Worm (Caenorhabditis elegans): Measurements from ENCODE around the gene rap-1.

rap-1 gene

ce11 chrIV:8891131-8891530 lies 27.6 kb downstream of the rap-1 start, which contains the start of gene spr-2:
TSS of gene spr-2 (plus strand) at chrIV:8891462.
- TF ChIP-seq fkh-2 (tag; optimal IDR thresholded peaks at IDR 0.05): no peak
- peak; percentile 34 for TF ChIP-seq nhr-25 (tag; optimal IDR thresholded peaks at IDR 0.05)
- TF ChIP-seq zag-1 (tag; optimal IDR thresholded peaks at IDR 0.05): no peak
- no peak for TF ChIP-seq nhr-11 (tag; optimal IDR thresholded peaks at IDR 0.05)
- TF ChIP-seq nhr-28 (tag; optimal IDR thresholded peaks at IDR 0.05): no peak
- peak; percentile 19 for TF ChIP-seq jun-1 (tag; optimal IDR thresholded peaks at IDR 0.05)
- TF ChIP-seq tbx-2 (tag; optimal IDR thresholded peaks at IDR 0.05): peak; percentile 18
- peak; percentile 80 for TF ChIP-seq nhr-23 (tag; optimal IDR thresholded peaks at IDR 0.05)
- no peak for TF ChIP-seq mdl-1 (tag; optimal IDR thresholded peaks at IDR 0.05)
- no peak for TF ChIP-seq fos-1 (tag; optimal IDR thresholded peaks at IDR 0.05)
- TF ChIP-seq eor-1 (tag; optimal IDR thresholded peaks at IDR 0.05): no peak
- TF ChIP-seq nfya-1 (tag; optimal IDR thresholded peaks at IDR 0.05; ENCODE audit: insufficient read depth): peak; percentile 68
- no peak for TF ChIP-seq ceh-16 (tag; optimal IDR thresholded peaks at IDR 0.05)
- TF ChIP-seq lin-39 (tag; optimal IDR thresholded peaks at IDR 0.05): peak; percentile 13
- TF ChIP-seq ceh-82 (tag; optimal IDR thresholded peaks at IDR 0.05): no peak
- TF ChIP-seq ZK546.5 (tag; optimal IDR thresholded peaks at IDR 0.05): no peak
- no peak for TF ChIP-seq nhr-237 (tag; optimal IDR thresholded peaks at IDR 0.05)
- no peak for TF ChIP-seq nhr-76 (tag; optimal IDR thresholded peaks at IDR 0.05)
- no peak for TF ChIP-seq unc-62 (GFP tag; optimal IDR thresholded peaks at IDR 0.05)
- TF ChIP-seq egl-5 (tag; optimal IDR thresholded peaks at IDR 0.05): no peak
- peak; percentile 36 for TF ChIP-seq elt-2 (tag; optimal IDR thresholded peaks at IDR 0.05)
- TF ChIP-seq ceh-9 (tag; optimal IDR thresholded peaks at IDR 0.05): no peak
- TF ChIP-seq ceh-28 (tag; optimal IDR thresholded peaks at IDR 0.05): no peak
- peak; percentile 32 for TF ChIP-seq elt-1 (tag; optimal IDR thresholded peaks at IDR 0.05)
- no peak for TF ChIP-seq ztf-4 (tag; optimal IDR thresholded peaks at IDR 0.05)
- no peak for TF ChIP-seq nhr-12 (tag; optimal IDR thresholded peaks at IDR 0.05)
- TF ChIP-seq ztf-11 (tag; optimal IDR thresholded peaks at IDR 0.05): no peak
- TF ChIP-seq daf-12 (tag; optimal IDR thresholded peaks at IDR 0.05): no peak
- TF ChIP-seq mml-1 (tag; optimal IDR thresholded peaks at IDR 0.05): no peak
- TF ChIP-seq pha-4 (tag; optimal IDR thresholded peaks at IDR 0.05): peak; percentile 88
- TF ChIP-seq skn-1 (tag; optimal IDR thresholded peaks at IDR 0.05): no peak
- TF ChIP-seq R02D3.7 (tag; optimal IDR thresholded peaks at IDR 0.05): no peak
- TF ChIP-seq nhr-43 (tag; optimal IDR thresholded peaks at IDR 0.05; ENCODE audit: poor library complexity, severe bottlenecking): peak; percentile 63
- no peak for TF ChIP-seq elt-3 (tag; optimal IDR thresholded peaks at IDR 0.05)
- TF ChIP-seq hmg-11 (tag; optimal IDR thresholded peaks at IDR 0.05): peak; percentile 60
- no peak for TF ChIP-seq nhr-77 (tag; optimal IDR thresholded peaks at IDR 0.05)
- TF ChIP-seq lsy-12 (tag; optimal IDR thresholded peaks at IDR 0.05): no peak
- TF ChIP-seq fkh-10 (GFP tag; optimal IDR thresholded peaks at IDR 0.05): no peak
- TF ChIP-seq ama-1 (optimal IDR thresholded peaks at IDR 0.05): no peak
- no peak for TF ChIP-seq egl-27 (tag; optimal IDR thresholded peaks at IDR 0.05)
- TF ChIP-seq pqm-1 (tag; optimal IDR thresholded peaks at IDR 0.05): no peak
- TF ChIP-seq nhr-67 (tag; optimal IDR thresholded peaks at IDR 0.05): no peak
- no peak for TF ChIP-seq unc-39 (tag; optimal IDR thresholded peaks at IDR 0.05)
- peak; percentile 65 for TF ChIP-seq lin-15B (tag; optimal IDR thresholded peaks at IDR 0.05)
- TF ChIP-seq sea-2 (GFP tag; optimal IDR thresholded peaks at IDR 0.05): no peak
- no peak for TF ChIP-seq aly-2 (tag; optimal IDR thresholded peaks at IDR 0.05)
- peak; percentile 85 for TF ChIP-seq snpc-4 (tag; optimal IDR thresholded peaks at IDR 0.05)

ce11 chrIV:8888525-8889026 lies 30.1 kb downstream of the rap-1 start, which contains the start of gene oma-1:
TSS of gene oma-1 (plus strand) at chrIV:8888976.
- no peak for TF ChIP-seq nhr-28 (tag; optimal IDR thresholded peaks at IDR 0.05)
- no peak for TF ChIP-seq mml-1 (tag; optimal IDR thresholded peaks at IDR 0.05)
- no peak for TF ChIP-seq R02D3.7 (tag; optimal IDR thresholded peaks at IDR 0.05)
- no peak for TF ChIP-seq mdl-1 (tag; optimal IDR thresholded peaks at IDR 0.05)
- no peak for TF ChIP-seq elt-2 (tag; optimal IDR thresholded peaks at IDR 0.05)
- TF ChIP-seq nhr-43 (tag; optimal IDR thresholded peaks at IDR 0.05; ENCODE audit: poor library complexity, severe bottlenecking): no peak
- no peak for TF ChIP-seq elt-1 (tag; optimal IDR thresholded peaks at IDR 0.05)

All from whole organism, L3 larva.